Worm (Caenorhabditis elegans) whole organism, mixed stage, embryonic: ENCODE results near the gene kcc-3.

Source experiments
- M03D4.4 ChIP-seq: sonication (generic microtip); optimal IDR thresholded peaks from 2 replicates; lab custom pipeline; 2017; ENCODE audit warnings: mild to moderate bottlenecking, missing genetic modification characterization, missing compliant biosample characterization
- blmp-1 ChIP-seq: fragments of 150-350 bp; optimal IDR thresholded peaks from 2 replicates; lab custom pipeline; 2014; ENCODE audit warnings: missing biosample characterization, missing genetic modification characterization
- ceh-39 ChIP-seq: fragments of 150-350 bp; optimal IDR thresholded peaks from 2 replicates; lab custom pipeline; 2014; ENCODE audit warnings: missing biosample characterization, missing genetic modification characterization
- ceh-43 ChIP-seq: fragments of 200-800 bp; sonication (Bioruptor generic); optimal IDR thresholded peaks from 2 replicates; lab custom pipeline; 2018; ENCODE audit warnings: mild to moderate bottlenecking, missing genetic modification characterization, moderate library complexity, missing compliant biosample characterization
- ceh-83 ChIP-seq: fragments of 200-800 bp; sonication (Bioruptor generic); optimal IDR thresholded peaks from 2 replicates; lab custom pipeline; 2018; ENCODE audit warnings: mild to moderate bottlenecking, missing genetic modification characterization, missing compliant biosample characterization
- ces-1 ChIP-seq: fragments of 150-350 bp; optimal IDR thresholded peaks from 2 replicates; lab custom pipeline; 2014; ENCODE audit warnings: missing biosample characterization, missing genetic modification reagents, missing genetic modification characterization
- cnd-1 ChIP-seq: fragments of 200-800 bp; sonication (Bioruptor generic); optimal IDR thresholded peaks from 2 replicates; lab custom pipeline; 2018; ENCODE audit warnings: mild to moderate bottlenecking, missing genetic modification characterization, missing compliant biosample characterization
- drap-1 ChIP-seq: fragments of 200-800 bp; sonication (Bioruptor generic); optimal IDR thresholded peaks from 3 replicates; lab custom pipeline; 2018; ENCODE audit warnings: mild to moderate bottlenecking, missing genetic modification characterization, missing compliant biosample characterization
- elt-1 ChIP-seq: sonication (generic microtip); optimal IDR thresholded peaks from 2 replicates; lab custom pipeline; 2017; ENCODE audit warnings: missing genetic modification characterization, mild to moderate bottlenecking, missing compliant biosample characterization, antibody characterized with exemption, moderate library complexity, borderline replicate concordance; ENCODE audit not compliant: insufficient read depth
- elt-3 ChIP-seq: fragments of 150-350 bp; optimal IDR thresholded peaks from 2 replicates; lab custom pipeline; 2014; ENCODE audit warnings: missing biosample characterization, missing genetic modification characterization
- flh-1 ChIP-seq: fragments of 200-800 bp; sonication (Bioruptor generic); optimal IDR thresholded peaks from 2 replicates; lab custom pipeline; 2018; ENCODE audit warnings: mild to moderate bottlenecking, missing genetic modification characterization, moderate library complexity, missing compliant biosample characterization
- ham-2 ChIP-seq: fragments of 200-800 bp; sonication (Bioruptor generic); optimal IDR thresholded peaks from 2 replicates; lab custom pipeline; 2018; ENCODE audit warnings: mild to moderate bottlenecking, missing genetic modification characterization, missing compliant biosample characterization
- hlh-1 ChIP-seq: fragments of 150-350 bp; optimal IDR thresholded peaks from 2 replicates; lab custom pipeline; 2014; ENCODE audit warnings: missing biosample characterization, missing genetic modification reagents, missing genetic modification characterization
- lin-13 ChIP-seq: fragments of 150-350 bp; optimal IDR thresholded peaks from 2 replicates; lab custom pipeline; 2014; ENCODE audit warnings: missing biosample characterization, missing genetic modification characterization
- lin-32 ChIP-seq: fragments of 200-800 bp; sonication (Bioruptor generic); optimal IDR thresholded peaks from 2 replicates; lab custom pipeline; 2018; ENCODE audit warnings: mild to moderate bottlenecking, missing genetic modification characterization, missing compliant biosample characterization
- lsy-2 ChIP-seq: fragments of 150-350 bp; optimal IDR thresholded peaks from 2 replicates; lab custom pipeline; 2014; ENCODE audit warnings: missing biosample characterization, missing genetic modification characterization
- mab-5 ChIP-seq: fragments of 150-350 bp; optimal IDR thresholded peaks from 2 replicates; lab custom pipeline; 2014; ENCODE audit warnings: missing biosample characterization, missing genetic modification characterization
- mep-1 ChIP-seq: fragments of 150-350 bp; optimal IDR thresholded peaks from 2 replicates; lab custom pipeline; 2017; ENCODE audit warnings: missing biosample characterization, missing genetic modification reagents, missing genetic modification characterization, inconsistent platforms
- mls-2 ChIP-seq: sonication (generic microtip); optimal IDR thresholded peaks from 2 replicates; lab custom pipeline; 2016; ENCODE audit warnings: mild to moderate bottlenecking, missing genetic modification characterization, moderate library complexity, missing compliant biosample characterization
- nhr-12 ChIP-seq: fragments of 150-350 bp; optimal IDR thresholded peaks from 2 replicates; lab custom pipeline; 2014; ENCODE audit warnings: missing biosample characterization, missing genetic modification characterization
- nhr-237 ChIP-seq: fragments of 150-350 bp; optimal IDR thresholded peaks from 2 replicates; lab custom pipeline; 2014; ENCODE audit warnings: missing biosample characterization, missing genetic modification characterization
- nhr-28 ChIP-seq: fragments of 150-350 bp; optimal IDR thresholded peaks from 2 replicates; lab custom pipeline; 2014; ENCODE audit warnings: missing biosample characterization, missing genetic modification characterization
- pha-4 ChIP-seq: fragments of 150-350 bp; optimal IDR thresholded peaks from 2 replicates; lab custom pipeline; 2018; ENCODE audit warnings: missing biosample characterization, missing genetic modification reagents, missing genetic modification characterization
- sem-2 ChIP-seq: fragments of 200-800 bp; sonication (Bioruptor generic); optimal IDR thresholded peaks from 2 replicates; lab custom pipeline; 2018; ENCODE audit warnings: mild to moderate bottlenecking, missing genetic modification characterization, missing compliant biosample characterization
- sptf-1 ChIP-seq: sonication (generic microtip); optimal IDR thresholded peaks from 2 replicates; lab custom pipeline; 2017; ENCODE audit warnings: mild to moderate bottlenecking, missing genetic modification characterization, moderate library complexity, missing compliant biosample characterization
- unc-120 ChIP-seq: sonication (generic microtip); optimal IDR thresholded peaks from 2 replicates; lab custom pipeline; 2017; ENCODE audit warnings: missing genetic modification characterization, missing compliant biosample characterization; ENCODE audit not compliant: poor library complexity, severe bottlenecking
- zip-8 ChIP-seq: fragments of 150-350 bp; optimal IDR thresholded peaks from 2 replicates; lab custom pipeline; 2014; ENCODE audit warnings: missing biosample characterization, missing genetic modification characterization
- ztf-11 ChIP-seq: fragments of 150-350 bp; optimal IDR thresholded peaks from 2 replicates; lab custom pipeline; 2014; ENCODE audit warnings: missing biosample characterization, missing genetic modification characterization

kcc-3 gene

DNA sequence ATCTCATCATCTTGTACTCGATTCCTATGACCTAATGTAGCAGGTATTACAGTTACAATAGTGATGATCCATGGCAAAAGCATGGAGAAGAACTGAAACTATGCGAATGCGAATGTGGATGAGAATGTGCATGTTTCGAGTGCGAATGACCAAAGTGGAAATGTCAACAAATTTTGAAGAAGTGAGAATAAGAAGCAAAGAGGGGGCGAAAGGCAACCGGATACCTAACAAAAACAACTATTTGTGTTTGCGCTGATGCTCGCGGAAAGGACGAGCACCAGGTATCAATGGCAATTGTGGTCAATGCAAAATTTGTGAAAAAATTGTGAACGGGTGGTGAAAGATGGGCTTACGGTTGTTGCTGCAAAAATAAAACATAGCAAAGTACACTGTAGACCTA lies 31.5 kb downstream of the kcc-3 start, which contains the start of gene nas-7:
Gene nas-7, minus strand, starts transcription at position 101 of the 400 bp plus-strand sequence.
- TF ChIP-seq mep-1 (tag; lab: Kevin White, UChicago) (no peak), ceh-39 (no peak), drap-1 (GFP tag; lab: Kevin White, UChicago) (no peak), pha-4 (tag; lab: Kevin White, UChicago) (no peak), cnd-1 (tag; lab: Kevin White, UChicago) (no peak), zip-8 (no peak), blmp-1 (no peak), mab-5 (tag; lab: Kevin White, UChicago) (no peak), elt-1 (tag; lab: Kevin White, UChicago) (no peak), sem-2 (GFP tag; lab: Kevin White, UChicago) (no peak), M03D4.4 (tag; lab: Kevin White, UChicago) (no peak), hlh-1 (tag; lab: Kevin White, UChicago) (no peak), nhr-237 (tag; lab: Kevin White, UChicago) (no peak), lin-13 (no peak)
- TF ChIP-seq, all 35 proteins: peak for 0

ce11 chrII:7398712-7399111 lies 35.4 kb downstream of the kcc-3 start, which contains the start of gene C07D10.1:
TSS of gene C07D10.1 (plus strand) at chrII:7399012.
- no peak for TF ChIP-seq unc-120 (tag; lab: Kevin White, UChicago)
- no peak for TF ChIP-seq elt-3 (tag; lab: Kevin White, UChicago)
- TF ChIP-seq mep-1 (tag; lab: Kevin White, UChicago): no peak
- TF ChIP-seq ceh-39: no peak
- TF ChIP-seq elt-1 (tag; lab: Kevin White, UChicago): no peak
- TF ChIP-seq ham-2 (GFP tag; lab: Kevin White, UChicago): no peak
- TF ChIP-seq mls-2 (tag; lab: Kevin White, UChicago): no peak
- TF ChIP-seq flh-1 (GFP tag; lab: Kevin White, UChicago): no peak
- no peak for TF ChIP-seq zip-8
- no peak for TF ChIP-seq sptf-1 (tag; lab: Kevin White, UChicago)

DNA sequence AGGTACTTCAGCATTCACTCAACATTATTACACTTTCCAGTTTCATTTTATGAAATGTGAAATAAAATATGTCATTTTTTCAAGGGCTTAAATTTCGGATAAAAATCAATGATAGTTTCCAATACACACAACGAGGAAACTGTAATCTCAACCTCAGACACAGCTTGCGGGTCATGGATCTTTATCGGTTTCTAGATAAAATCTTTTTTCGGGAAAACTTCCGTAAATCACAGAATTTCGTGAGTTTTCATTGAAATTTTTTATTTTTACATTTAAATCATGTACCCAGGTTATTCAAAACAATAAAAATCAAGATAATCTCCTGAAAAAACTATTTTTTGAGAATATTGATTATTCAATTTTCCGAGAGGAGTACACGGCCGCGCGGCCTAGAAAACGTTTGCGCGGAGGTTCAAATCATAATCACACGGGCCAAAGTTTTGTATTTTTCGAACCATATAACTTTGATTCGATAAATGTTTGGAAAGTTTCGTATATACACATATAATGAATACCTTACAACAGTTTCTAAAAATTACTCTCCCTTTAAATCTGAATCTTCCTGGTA lies 36.7 kb downstream of the kcc-3 start:
- TF ChIP-seq mls-2 (tag; lab: Kevin White, UChicago) (no peak), elt-1 (tag; lab: Kevin White, UChicago) (peak; percentile 81), flh-1 (GFP tag; lab: Kevin White, UChicago) (no peak)

DNA sequence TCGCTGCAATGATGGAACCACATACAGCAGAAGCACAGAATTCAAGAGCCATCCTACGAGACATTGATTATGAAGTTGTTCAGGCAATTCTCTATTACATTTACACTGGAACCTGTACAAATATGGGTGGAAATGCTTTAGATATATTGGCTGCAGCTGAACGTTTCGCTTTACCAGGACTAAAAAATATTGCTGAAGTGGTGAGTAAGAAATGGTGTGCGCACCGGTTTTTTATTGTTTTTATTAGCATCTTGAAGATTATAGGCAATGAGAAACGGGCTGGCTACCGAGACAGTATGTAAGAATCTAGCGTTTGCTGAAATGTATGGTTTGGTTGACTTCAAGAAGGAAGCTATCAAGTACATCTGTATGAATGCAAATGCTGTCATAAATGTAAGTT lies 38.0 kb downstream of the kcc-3 start:
- no peak for TF ChIP-seq sptf-1 (tag; lab: Kevin White, UChicago)
- no peak for TF ChIP-seq ztf-11 (tag; lab: Kevin White, UChicago)
- no peak for TF ChIP-seq unc-120 (tag; lab: Kevin White, UChicago)
- no peak for TF ChIP-seq lin-32 (GFP tag; lab: Kevin White, UChicago)
- no peak for TF ChIP-seq blmp-1
- TF ChIP-seq ceh-43 (GFP tag; lab: Kevin White, UChicago): no peak
- no peak for TF ChIP-seq nhr-237 (tag; lab: Kevin White, UChicago)
- no peak for TF ChIP-seq nhr-28
- no peak for TF ChIP-seq elt-1 (tag; lab: Kevin White, UChicago)
- no peak for TF ChIP-seq mep-1 (tag; lab: Kevin White, UChicago)

- TF ChIP-seq elt-3 (tag; lab: Kevin White, UChicago): no peak
- no peak for TF ChIP-seq pha-4 (tag; lab: Kevin White, UChicago)
- TF ChIP-seq ces-1 (GFP tag; lab: Kevin White, UChicago): no peak
- no peak for TF ChIP-seq mep-1 (tag; lab: Kevin White, UChicago)
- no peak for TF ChIP-seq nhr-28
- no peak for TF ChIP-seq blmp-1
- no peak for TF ChIP-seq lin-32 (GFP tag; lab: Kevin White, UChicago)
- no peak for TF ChIP-seq ceh-83 (GFP tag; lab: Kevin White, UChicago)
- TF ChIP-seq ztf-11 (tag; lab: Kevin White, UChicago): no peak
- no peak for TF ChIP-seq lsy-2 (tag; lab: Kevin White, UChicago)
- no peak for TF ChIP-seq nhr-12
- no peak for TF ChIP-seq ham-2 (GFP tag; lab: Kevin White, UChicago)
- TF ChIP-seq unc-120 (tag; lab: Kevin White, UChicago): no peak
- no peak for TF ChIP-seq drap-1 (GFP tag; lab: Kevin White, UChicago)
- TF ChIP-seq sem-2 (GFP tag; lab: Kevin White, UChicago): no peak
- no peak for TF ChIP-seq flh-1 (GFP tag; lab: Kevin White, UChicago)
- TF ChIP-seq hlh-1 (tag; lab: Kevin White, UChicago): no peak
- no peak for TF ChIP-seq lin-13
These were observed 39.4 kb downstream of the kcc-3 start, which contains the start of gene bath-44 for ce11 chrII:7394690-7395054. TSS of gene bath-44 (plus strand) at chrII:7394955.
